Worm (Caenorhabditis elegans) whole organism, mixed stage, embryonic: ENCODE results near the gene F19G12.9.

Source experiments
- bed-3 ChIP-seq: fragments of 200-800 bp; sonication (Bioruptor generic); optimal IDR thresholded peaks from 3 replicates; lab custom pipeline; 2018; ENCODE audit warnings: mild to moderate bottlenecking, missing genetic modification characterization, moderate library complexity, missing compliant biosample characterization
- ceh-43 ChIP-seq: fragments of 200-800 bp; sonication (Bioruptor generic); optimal IDR thresholded peaks from 2 replicates; lab custom pipeline; 2018; ENCODE audit warnings: mild to moderate bottlenecking, missing genetic modification characterization, moderate library complexity, missing compliant biosample characterization
- nhr-28 ChIP-seq: fragments of 150-350 bp; optimal IDR thresholded peaks from 2 replicates; lab custom pipeline; 2014; ENCODE audit warnings: missing biosample characterization, missing genetic modification characterization
- nhr-76 ChIP-seq: sonication (generic microtip); optimal IDR thresholded peaks from 2 replicates; lab custom pipeline; 2017; ENCODE audit warnings: missing biosample characterization, missing genetic modification characterization
- pha-4 ChIP-seq: fragments of 150-350 bp; optimal IDR thresholded peaks from 2 replicates; lab custom pipeline; 2018; ENCODE audit warnings: missing biosample characterization, missing genetic modification reagents, missing genetic modification characterization
- sem-2 ChIP-seq: fragments of 200-800 bp; sonication (Bioruptor generic); optimal IDR thresholded peaks from 2 replicates; lab custom pipeline; 2018; ENCODE audit warnings: mild to moderate bottlenecking, missing genetic modification characterization, missing compliant biosample characterization
- unc-120 ChIP-seq: sonication (generic microtip); optimal IDR thresholded peaks from 2 replicates; lab custom pipeline; 2017; ENCODE audit warnings: missing genetic modification characterization, missing compliant biosample characterization; ENCODE audit not compliant: poor library complexity, severe bottlenecking
- unc-62 ChIP-seq: fragments of 150-350 bp; optimal IDR thresholded peaks from 2 replicates; lab custom pipeline; 2014; ENCODE audit warnings: missing biosample characterization, missing genetic modification reagents, missing genetic modification characterization

DNA sequence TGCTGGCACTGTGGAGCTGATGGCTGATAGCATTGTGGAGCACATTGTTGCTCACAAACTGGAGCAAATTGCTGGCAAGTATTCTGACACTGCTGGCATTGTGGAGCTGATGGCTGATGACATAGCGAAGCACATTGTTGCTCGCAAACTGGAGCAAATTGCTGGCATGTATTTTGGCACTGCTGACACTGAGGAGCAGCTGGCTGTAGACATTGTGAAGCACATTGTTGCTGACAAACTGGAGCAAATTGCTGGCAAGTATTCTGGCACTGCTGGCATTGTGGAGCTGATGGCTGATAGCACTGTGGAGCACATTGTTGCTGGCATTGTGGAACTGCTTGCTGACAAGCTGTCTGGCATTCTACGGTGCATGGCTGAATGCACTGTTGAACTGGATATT is 9.8 kb upstream of the F19G12.9 start:
- TF ChIP-seq ceh-43 (no peak), sem-2 (no peak), unc-62 (GFP tag; lab: Kevin White, UChicago) (no peak), unc-120 (tag; lab: Kevin White, UChicago) (no peak), bed-3 (GFP tag; lab: Kevin White, UChicago) (no peak), pha-4 (tag; lab: Kevin White, UChicago) (no peak), nhr-28 (tag; lab: Kevin White, UChicago) (no peak), nhr-76 (no peak)
